Worm (Caenorhabditis elegans) whole organism, late embryonic: ENCODE measurements around the gene C14E2.4.
A peak's percentile ranks its signal among the peaks of the same experiment; 100 is the strongest.

Source experiments
- F13H6.1 ChIP-seq: sonication (generic microtip); optimal IDR thresholded peaks from 2 replicates; lab custom pipeline; 2016; ENCODE audit warnings: missing genetic modification characterization, missing compliant biosample characterization
- K02D7.2 ChIP-seq: sonication (generic microtip); optimal IDR thresholded peaks from 2 replicates; lab custom pipeline; 2017; ENCODE audit warnings: mild to moderate bottlenecking, missing genetic modification characterization, missing compliant biosample characterization
- T23F11.4 ChIP-seq: fragments of 200-800 bp; sonication (Bioruptor generic); optimal IDR thresholded peaks from 2 replicates; lab custom pipeline; 2018; ENCODE audit warnings: mild to moderate bottlenecking, missing genetic modification characterization, missing compliant biosample characterization
- ceh-14 ChIP-seq: sonication (generic microtip); optimal IDR thresholded peaks from 2 replicates; lab custom pipeline; 2016; ENCODE audit warnings: missing genotype, missing genetic modification characterization, missing compliant biosample characterization
- ceh-19 ChIP-seq: fragments of 200-800 bp; sonication (Bioruptor generic); optimal IDR thresholded peaks from 2 replicates; lab custom pipeline; 2018; ENCODE audit warnings: mild to moderate bottlenecking, missing genetic modification characterization, missing compliant biosample characterization
- ceh-24 ChIP-seq: sonication (generic microtip); optimal IDR thresholded peaks from 2 replicates; lab custom pipeline; 2016; ENCODE audit warnings: mild to moderate bottlenecking, missing genetic modification characterization, missing compliant biosample characterization
- ceh-30 ChIP-seq: fragments of 150-350 bp; optimal IDR thresholded peaks from 2 replicates; lab custom pipeline; 2014; ENCODE audit warnings: missing biosample characterization, missing genetic modification characterization
- ceh-31 ChIP-seq: sonication (generic microtip); optimal IDR thresholded peaks from 2 replicates; lab custom pipeline; 2016; ENCODE audit warnings: missing genetic modification characterization, missing compliant biosample characterization
- ceh-34 ChIP-seq: sonication (generic microtip); optimal IDR thresholded peaks from 2 replicates; lab custom pipeline; 2016; ENCODE audit warnings: mild to moderate bottlenecking, missing genetic modification characterization, missing compliant biosample characterization
- ceh-48 ChIP-seq: sonication (generic microtip); optimal IDR thresholded peaks from 2 replicates; lab custom pipeline; 2016; ENCODE audit warnings: missing genetic modification characterization, inconsistent platforms, missing compliant biosample characterization
- ceh-6 ChIP-seq: fragments of 200-800 bp; sonication (Bioruptor generic); optimal IDR thresholded peaks from 2 replicates; lab custom pipeline; 2018; ENCODE audit warnings: mild to moderate bottlenecking, missing genetic modification characterization, missing compliant biosample characterization
- dmd-4 ChIP-seq: sonication (generic microtip); optimal IDR thresholded peaks from 2 replicates; lab custom pipeline; 2016; ENCODE audit warnings: borderline replicate concordance, missing genetic modification characterization, missing compliant biosample characterization
- dve-1 ChIP-seq: sonication (generic microtip); optimal IDR thresholded peaks from 2 replicates; lab custom pipeline; 2017; ENCODE audit warnings: antibody characterized with exemption, mild to moderate bottlenecking, missing genetic modification characterization, missing compliant biosample characterization
- elt-2 ChIP-seq: sonication (generic microtip); optimal IDR thresholded peaks from 2 replicates; lab custom pipeline; 2016; ENCODE audit warnings: missing genetic modification reagents, missing genetic modification characterization, missing compliant biosample characterization
- elt-4 ChIP-seq: sonication (generic microtip); optimal IDR thresholded peaks from 2 replicates; lab custom pipeline; 2016; ENCODE audit warnings: missing genetic modification characterization, missing compliant biosample characterization
- ets-4 ChIP-seq: sonication (generic microtip); optimal IDR thresholded peaks from 2 replicates; lab custom pipeline; 2016; ENCODE audit warnings: missing genetic modification characterization, missing compliant biosample characterization
- eyg-1 ChIP-seq: sonication (generic microtip); optimal IDR thresholded peaks from 2 replicates; lab custom pipeline; 2016; ENCODE audit warnings: missing genotype, missing genetic modification characterization, missing compliant biosample characterization
- gmeb-2 ChIP-seq: sonication (generic microtip); optimal IDR thresholded peaks from 2 replicates; lab custom pipeline; 2016; ENCODE audit warnings: missing genetic modification characterization, inconsistent platforms, missing compliant biosample characterization
- hlh-13 ChIP-seq: fragments of 200-800 bp; sonication (Bioruptor generic); optimal IDR thresholded peaks from 2 replicates; lab custom pipeline; 2018; ENCODE audit warnings: mild to moderate bottlenecking, missing genetic modification characterization, missing compliant biosample characterization
- hlh-30 ChIP-seq: sonication (generic microtip); optimal IDR thresholded peaks from 2 replicates; lab custom pipeline; 2017; ENCODE audit warnings: antibody characterized with exemption, missing genetic modification characterization, missing compliant biosample characterization; ENCODE audit not compliant: insufficient read depth
- hlh-8 ChIP-seq: sonication (generic microtip); optimal IDR thresholded peaks from 2 replicates; lab custom pipeline; 2016; ENCODE audit warnings: missing genotype, missing genetic modification characterization, missing compliant biosample characterization
- lim-6 ChIP-seq: sonication (generic microtip); optimal IDR thresholded peaks from 2 replicates; lab custom pipeline; 2016; ENCODE audit warnings: missing genetic modification characterization, missing compliant biosample characterization
- madf-2 ChIP-seq: sonication (generic microtip); optimal IDR thresholded peaks from 2 replicates; lab custom pipeline; 2017; ENCODE audit warnings: missing genetic modification characterization, missing compliant biosample characterization
- mec-3 ChIP-seq: sonication (generic microtip); optimal IDR thresholded peaks from 2 replicates; lab custom pipeline; 2016; ENCODE audit warnings: borderline replicate concordance, missing genetic modification characterization, missing compliant biosample characterization
- nfya-1 ChIP-seq: sonication (generic microtip); optimal IDR thresholded peaks from 2 replicates; lab custom pipeline; 2017; ENCODE audit warnings: missing genetic modification characterization, mild to moderate bottlenecking, missing compliant biosample characterization, antibody characterized with exemption, moderate library complexity
- nhr-232 ChIP-seq: sonication (generic microtip); optimal IDR thresholded peaks from 2 replicates; lab custom pipeline; 2016; ENCODE audit warnings: missing genetic modification characterization, missing compliant biosample characterization
- odd-2 ChIP-seq: sonication (generic microtip); optimal IDR thresholded peaks from 2 replicates; lab custom pipeline; 2017; ENCODE audit warnings: antibody characterized with exemption, mild to moderate bottlenecking, missing genetic modification characterization, missing compliant biosample characterization
- pag-3 ChIP-seq: sonication (generic microtip); optimal IDR thresholded peaks from 2 replicates; lab custom pipeline; 2016; ENCODE audit warnings: missing compliant biosample characterization, missing genetic modification characterization, borderline replicate concordance
- pat-9 ChIP-seq: fragments of 200-800 bp; sonication (Bioruptor generic); optimal IDR thresholded peaks from 2 replicates; lab custom pipeline; 2018; ENCODE audit warnings: mild to moderate bottlenecking, missing genetic modification characterization, moderate library complexity, missing compliant biosample characterization
- pax-1 ChIP-seq: fragments of 150-350 bp; optimal IDR thresholded peaks from 2 replicates; lab custom pipeline; 2014; ENCODE audit warnings: missing biosample characterization, missing genetic modification characterization
- pha-2 ChIP-seq: sonication (generic microtip); optimal IDR thresholded peaks from 2 replicates; lab custom pipeline; 2017; ENCODE audit warnings: mild to moderate bottlenecking, missing genetic modification characterization, missing compliant biosample characterization
- ref-2 ChIP-seq: sonication (generic microtip); optimal IDR thresholded peaks from 2 replicates; lab custom pipeline; 2016; ENCODE audit warnings: missing genetic modification characterization, missing compliant biosample characterization
- rnt-1 ChIP-seq: sonication (generic microtip); optimal IDR thresholded peaks from 2 replicates; lab custom pipeline; 2016; ENCODE audit warnings: missing genetic modification characterization, missing compliant biosample characterization
- sdc-2 ChIP-seq: sonication (generic microtip); optimal IDR thresholded peaks from 2 replicates; lab custom pipeline; 2016; ENCODE audit warnings: missing genotype, missing genetic modification characterization, missing compliant biosample characterization
- sox-2 ChIP-seq: fragments of 200-800 bp; sonication (Bioruptor generic); IDR thresholded peaks from 2 replicates; pipeline ENCODE4 v1.3.6; 2022; ENCODE audit warnings: missing genetic modification reagents, missing genetic modification characterization, missing compliant biosample characterization
- tbx-2 ChIP-seq: sonication (generic microtip); optimal IDR thresholded peaks from 2 replicates; lab custom pipeline; 2016; ENCODE audit warnings: missing genetic modification characterization, missing compliant biosample characterization
- unc-3 ChIP-seq, 2 experiments: fragments of 200-800 bp in 1 of 2; sonication (Bioruptor generic) in 1 of 2; sonication (generic microtip) in 1 of 2; conservative IDR thresholded peaks in 1 of 2; optimal IDR thresholded peaks in 1 of 2; 2 replicates each; pipeline versions ENCODE4 v1.3.6 to Lab custom; 2016 to 2022; ENCODE audit warnings: missing compliant biosample characterization in 2 of 2, missing genetic modification characterization in 2 of 2, missing genetic modification reagents in 1 of 2
- unc-42 ChIP-seq: sonication (generic microtip); optimal IDR thresholded peaks from 2 replicates; lab custom pipeline; 2016; ENCODE audit warnings: missing genotype, missing genetic modification characterization, missing compliant biosample characterization
- unc-55 ChIP-seq: sonication (generic microtip); optimal IDR thresholded peaks from 2 replicates; lab custom pipeline; 2017; ENCODE audit warnings: missing biosample characterization, missing genetic modification reagents, missing genetic modification characterization
- unc-86 ChIP-seq: sonication (generic microtip); optimal IDR thresholded peaks from 2 replicates; lab custom pipeline; 2016; ENCODE audit warnings: missing genetic modification characterization, missing compliant biosample characterization
- zip-5 ChIP-seq: sonication (generic microtip); optimal IDR thresholded peaks from 2 replicates; lab custom pipeline; 2016; ENCODE audit warnings: missing genetic modification characterization, missing compliant biosample characterization
- ztf-16 ChIP-seq: sonication (generic microtip); optimal IDR thresholded peaks from 2 replicates; lab custom pipeline; 2017; ENCODE audit warnings: missing genetic modification characterization, missing compliant biosample characterization

C14E2.4 gene

DNA sequence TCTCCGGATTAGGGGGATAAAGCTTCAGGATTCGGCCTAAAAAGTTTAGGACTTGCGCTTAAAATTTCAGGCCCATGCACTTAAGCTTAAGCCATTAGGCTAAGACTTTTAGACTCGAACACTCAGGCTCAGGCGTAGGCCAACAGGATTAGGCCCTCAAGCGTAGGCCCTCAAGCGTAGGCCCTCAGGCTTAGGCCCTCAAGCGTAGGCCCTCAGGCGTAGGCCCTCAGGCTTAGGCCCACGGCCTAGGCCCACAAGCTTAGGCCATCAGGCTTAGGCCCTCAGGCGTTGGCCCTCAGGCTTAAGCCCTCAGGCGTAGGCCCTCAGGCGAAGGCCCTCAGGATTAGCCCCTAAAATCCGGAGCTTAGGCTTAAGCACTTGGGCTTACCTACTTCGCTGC, 29.4 kb upstream of the C14E2.4 start:
- TF ChIP-seq mec-3 (tag; lab: Kevin White, UChicago) (no peak), zip-5 (tag; lab: Kevin White, UChicago) (no peak), unc-3 (GFP tag; conservative IDR thresholded peaks at IDR 0.05; lab: Robert Waterston, UW) (no peak), unc-3 (tag; optimal IDR thresholded peaks at IDR 0.05; lab: Kevin White, UChicago) (no peak), nhr-232 (tag; lab: Kevin White, UChicago) (no peak), lim-6 (tag; lab: Kevin White, UChicago) (no peak), T23F11.4 (no peak), ceh-14 (tag; lab: Kevin White, UChicago) (no peak), pat-9 (tag; lab: Kevin White, UChicago) (no peak), madf-2 (tag; lab: Kevin White, UChicago) (no peak), ceh-31 (tag; lab: Kevin White, UChicago) (no peak), ceh-30 (tag; lab: Kevin White, UChicago) (no peak), ceh-48 (no peak), ets-4 (tag; lab: Kevin White, UChicago) (no peak), pag-3 (tag; lab: Kevin White, UChicago) (no peak), dve-1 (tag; lab: Kevin White, UChicago) (no peak), F13H6.1 (tag; lab: Kevin White, UChicago) (no peak), pha-2 (tag; lab: Kevin White, UChicago) (no peak)

DNA sequence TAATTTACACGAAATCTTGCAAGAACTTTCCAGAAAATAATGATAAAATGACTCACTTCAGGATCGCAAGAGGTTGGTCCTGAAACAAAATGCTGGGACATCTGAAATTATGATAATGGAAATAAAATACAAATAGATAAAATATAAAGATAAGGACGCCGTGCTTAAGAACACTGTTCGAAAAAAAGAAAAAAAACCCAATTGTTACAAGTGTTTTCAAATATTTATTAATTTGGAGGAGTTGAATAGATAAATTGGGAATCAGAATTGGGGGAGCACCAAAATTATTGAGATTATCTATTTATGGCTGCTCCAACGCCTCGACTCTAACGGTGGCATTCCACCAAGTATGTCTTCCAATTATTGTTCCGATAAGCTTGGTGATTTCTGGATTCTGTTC, 27.4 kb upstream of the C14E2.4 start, which contains the start of gene ceh-41:
ceh-41 (minus strand) TSS at position 101 of the 400 bp plus-strand sequence.
- TF ChIP-seq unc-3 (GFP tag; conservative IDR thresholded peaks at IDR 0.05; lab: Robert Waterston, UW) (no peak), unc-3 (tag; optimal IDR thresholded peaks at IDR 0.05; lab: Kevin White, UChicago) (no peak), unc-86 (tag; lab: Kevin White, UChicago) (no peak)

DNA sequence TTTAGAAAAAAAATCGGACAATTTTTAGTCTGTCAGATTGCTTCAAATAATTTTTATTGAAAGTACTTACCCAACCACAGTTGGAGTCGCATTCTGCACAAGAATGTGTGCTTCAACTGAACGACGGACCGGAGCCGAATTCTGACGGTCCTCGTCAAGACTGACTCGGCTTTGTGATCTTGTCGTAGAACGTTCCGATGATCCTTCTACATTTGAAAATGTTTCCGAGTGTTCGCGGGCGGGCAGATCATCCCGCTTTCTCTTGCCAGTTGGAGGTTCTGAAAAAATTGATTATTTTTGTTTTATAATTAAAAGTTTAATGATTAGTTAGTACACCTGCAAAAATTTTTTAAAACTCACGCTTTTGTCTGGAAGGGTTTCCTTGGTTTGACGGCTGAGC, 26.6 kb upstream of the C14E2.4 start:
- TF ChIP-seq ceh-6, result no peak
- TF ChIP-seq eyg-1 (tag; lab: Kevin White, UChicago), result no peak
- TF ChIP-seq ets-4 (tag; lab: Kevin White, UChicago), result no peak
- no peak for TF ChIP-seq tbx-2 (tag; lab: Kevin White, UChicago)
- no peak for TF ChIP-seq gmeb-2 (tag; lab: Kevin White, UChicago)
- no peak for TF ChIP-seq unc-55 (GFP tag; lab: Kevin White, UChicago)
- TF ChIP-seq K02D7.2 (tag; lab: Kevin White, UChicago), result no peak
- no peak for TF ChIP-seq pat-9 (tag; lab: Kevin White, UChicago)
- TF ChIP-seq pha-2 (tag; lab: Kevin White, UChicago), result no peak
- TF ChIP-seq lim-6 (tag; lab: Kevin White, UChicago), result no peak
- no peak for TF ChIP-seq ceh-48
- TF ChIP-seq nhr-232 (tag; lab: Kevin White, UChicago), result no peak

DNA sequence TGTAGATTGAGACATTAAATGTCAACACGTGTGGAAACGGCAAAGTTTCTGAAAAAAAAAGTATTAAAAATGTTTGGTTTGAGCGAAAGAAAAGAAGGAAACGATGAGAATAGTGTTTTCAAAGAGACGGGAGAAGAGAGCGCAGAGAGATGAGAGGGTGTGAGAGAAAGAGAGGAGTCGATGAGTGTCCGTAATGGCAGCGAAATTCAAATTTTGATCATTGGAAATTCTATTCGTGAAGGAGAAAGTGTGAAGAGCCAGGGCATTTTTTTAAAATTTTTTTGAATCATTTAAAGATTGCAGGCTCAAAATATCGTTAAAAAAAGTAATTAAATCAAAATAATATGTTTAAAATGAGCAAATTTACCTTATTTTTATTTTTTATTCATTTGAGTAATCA, 24.4 kb upstream of the C14E2.4 start, which contains the start of gene T26C11.4:
T26C11.4 (minus strand) TSS at position 54 of the 400 bp plus-strand sequence.
- TF ChIP-seq nhr-232 (tag; lab: Kevin White, UChicago), result no peak
- no peak for TF ChIP-seq ets-4 (tag; lab: Kevin White, UChicago)
- no peak for TF ChIP-seq hlh-8 (tag; lab: Kevin White, UChicago)
- no peak for TF ChIP-seq lim-6 (tag; lab: Kevin White, UChicago)
- TF ChIP-seq unc-55 (GFP tag; lab: Kevin White, UChicago), result peak; percentile 31
- no peak for TF ChIP-seq ceh-24
- no peak for TF ChIP-seq elt-4 (tag; lab: Kevin White, UChicago)
- TF ChIP-seq hlh-13, result no peak
- no peak for TF ChIP-seq ceh-19
- TF ChIP-seq nfya-1 (tag; lab: Kevin White, UChicago), result no peak
- peak; percentile 41 for TF ChIP-seq sdc-2 (tag; lab: Kevin White, UChicago)

DNA sequence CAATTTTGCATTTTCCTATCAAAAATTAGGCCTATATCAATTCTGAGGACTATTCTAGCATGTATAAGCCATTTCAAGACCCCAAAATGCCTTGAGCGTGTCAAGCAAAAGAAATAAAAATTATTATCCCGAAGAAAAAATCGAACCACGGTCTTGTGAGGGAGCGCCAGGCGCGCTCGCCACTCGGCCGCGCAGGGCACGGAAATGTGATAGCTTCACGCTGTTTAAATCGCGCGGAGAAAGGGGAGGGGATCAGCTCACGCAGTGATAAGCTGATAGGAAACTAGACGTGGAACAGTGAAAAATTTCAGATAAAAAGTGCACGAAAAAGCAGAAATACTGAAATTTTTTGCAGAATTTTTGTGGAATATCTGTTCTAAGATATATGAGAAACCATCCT, 16.6 kb upstream of the C14E2.4 start:
- peak; percentile 62 for TF ChIP-seq pha-2 (tag; lab: Kevin White, UChicago)
- TF ChIP-seq ceh-19, result peak; percentile 74
- TF ChIP-seq pag-3 (tag; lab: Kevin White, UChicago), result no peak
- TF ChIP-seq ref-2 (tag; lab: Kevin White, UChicago), result no peak
- TF ChIP-seq elt-2 (tag; lab: Kevin White, UChicago), result peak; percentile 67
- TF ChIP-seq ceh-48, result peak; percentile 56
- TF ChIP-seq rnt-1 (tag; lab: Kevin White, UChicago), result peak; percentile 28
- TF ChIP-seq dmd-4 (tag; lab: Kevin White, UChicago), result peak; percentile 67
- peak; percentile 29 for TF ChIP-seq dve-1 (tag; lab: Kevin White, UChicago)
- TF ChIP-seq pax-1, result no peak
- peak; percentile 61 for TF ChIP-seq hlh-13
- TF ChIP-seq nhr-232 (tag; lab: Kevin White, UChicago), result peak; percentile 58
- no peak for TF ChIP-seq sox-2 (GFP tag; lab: Robert Waterston, UW)
- no peak for TF ChIP-seq odd-2 (tag; lab: Kevin White, UChicago)
- TF ChIP-seq ceh-34, result peak; percentile 91
- peak; percentile 2 for TF ChIP-seq unc-42 (tag; lab: Kevin White, UChicago)
- peak; percentile 48 for TF ChIP-seq ztf-16
- peak; percentile 53 for TF ChIP-seq F13H6.1 (tag; lab: Kevin White, UChicago)
- no peak for TF ChIP-seq hlh-30 (tag; lab: Kevin White, UChicago)
